Worm (Caenorhabditis elegans) whole organism, L4 larva: ENCODE data around the gene C25B8.8.

Experiments
- F44E2.7 ChIP-seq: fragments of 200-800 bp; sonication (Bioruptor generic); IDR thresholded peaks from 2 replicates; pipeline ENCODE4 v2.1.2; 2022; ENCODE audit warnings: missing genetic modification characterization, missing compliant biosample characterization
- R02D3.7 ChIP-seq: fragments of 150-350 bp; sonication (generic microtip); optimal IDR thresholded peaks from 3 replicates; lab custom pipeline; 2014; ENCODE audit warnings: missing biosample characterization, missing genetic modification characterization
- T26A8.4 ChIP-seq: fragments of 200-800 bp; sonication (Bioruptor generic); IDR thresholded peaks from 2 replicates; pipeline ENCODE4 v1.3.6; 2022; ENCODE audit warnings: missing genetic modification characterization, missing compliant biosample characterization
- ZK546.5 ChIP-seq, 2 experiments: sonication (generic microtip); optimal IDR thresholded peaks; 2 replicates each; lab custom pipeline; 2017; ENCODE audit warnings: missing biosample characterization in 2 of 2, missing genetic modification characterization in 2 of 2
- aha-1 ChIP-seq: fragments of 150-350 bp; peaks from one replicate; lab custom pipeline; 2014; ENCODE audit warnings: missing biosample characterization, missing genetic modification characterization
- ceh-20 ChIP-seq: fragments of 200-800 bp; sonication (Bioruptor generic); IDR thresholded peaks from 2 replicates; pipeline ENCODE4 v1.3.6; 2022; ENCODE audit warnings: missing genetic modification reagents, missing genetic modification characterization, missing compliant biosample characterization
- ces-1 ChIP-seq: fragments of 150-350 bp; sonication (generic microtip); optimal IDR thresholded peaks from 4 replicates; lab custom pipeline; 2014; ENCODE audit warnings: missing biosample characterization, missing genetic modification reagents, missing genetic modification characterization
- daf-12 ChIP-seq: fragments of 150-350 bp; optimal IDR thresholded peaks from 2 replicates; lab custom pipeline; 2014; ENCODE audit warnings: missing biosample characterization, missing genetic modification reagents, missing genetic modification characterization
- daf-16 ChIP-seq, 3 experiments: sonication (generic microtip); optimal IDR thresholded peaks; 2 replicates each; lab custom pipeline; 2016 to 2017; ENCODE audit warnings: missing genetic modification characterization in 3 of 3, missing genetic modification reagents in 3 of 3, mild to moderate bottlenecking in 2 of 3, missing compliant biosample characterization in 2 of 3, missing biosample characterization in 1 of 3, moderate library complexity in 1 of 3
- daf-19 ChIP-seq: fragments of 200-800 bp; sonication (Bioruptor generic); conservative IDR thresholded peaks from 2 replicates; pipeline ENCODE4 v1.3.6; 2022; ENCODE audit warnings: missing genetic modification characterization, missing compliant biosample characterization
- dmd-6 ChIP-seq: fragments of 200-800 bp; sonication (Bioruptor generic); IDR thresholded peaks from 2 replicates; pipeline ENCODE4 v1.3.6; 2022; ENCODE audit warnings: missing genetic modification reagents, missing genetic modification characterization, missing compliant biosample characterization
- dmd-8 ChIP-seq: fragments of 200-800 bp; sonication (Bioruptor generic); IDR thresholded peaks from 2 replicates; pipeline ENCODE4 v1.3.6; 2022; ENCODE audit warnings: missing genetic modification characterization, missing compliant biosample characterization
- dmd-9 ChIP-seq: fragments of 200-800 bp; sonication (Bioruptor generic); IDR thresholded peaks from 2 replicates; pipeline ENCODE4 v1.3.6; 2022; ENCODE audit warnings: missing genetic modification reagents, missing genetic modification characterization, missing compliant biosample characterization
- dve-1 ChIP-seq: sonication (generic microtip); optimal IDR thresholded peaks from 2 replicates; lab custom pipeline; 2017; ENCODE audit warnings: antibody characterized with exemption, mild to moderate bottlenecking, missing genetic modification characterization, missing compliant biosample characterization; ENCODE audit not compliant: insufficient read depth
- hlh-11 ChIP-seq: fragments of 200-800 bp; sonication (Bioruptor generic); optimal IDR thresholded peaks from 2 replicates; lab custom pipeline; 2018; ENCODE audit warnings: mild to moderate bottlenecking, missing genetic modification characterization, missing compliant biosample characterization
- hlh-30 ChIP-seq: sonication (generic microtip); optimal IDR thresholded peaks from 2 replicates; lab custom pipeline; 2017; ENCODE audit warnings: antibody characterized with exemption, mild to moderate bottlenecking, missing genetic modification characterization, missing compliant biosample characterization; ENCODE audit not compliant: insufficient read depth
- lin-1 ChIP-seq: fragments of 200-800 bp; sonication (Bioruptor generic); IDR thresholded peaks from 2 replicates; pipeline ENCODE4 v1.3.6; 2022; ENCODE audit warnings: missing genetic modification reagents, missing genetic modification characterization, missing compliant biosample characterization
- lin-39 ChIP-seq: fragments of 150-350 bp; optimal IDR thresholded peaks from 2 replicates; lab custom pipeline; 2014; ENCODE audit warnings: missing biosample characterization, missing genetic modification reagents, missing genetic modification characterization
- lsy-2 ChIP-seq, 2 experiments: fragments of 150-350 bp in 1 of 2; sonication (generic microtip) in 1 of 2; optimal IDR thresholded peaks; 2 replicates each; lab custom pipeline; 2014 to 2017; ENCODE audit warnings: missing biosample characterization in 2 of 2, missing genetic modification characterization in 2 of 2
- mdl-1 ChIP-seq, 2 experiments: fragments of 150-350 bp in 1 of 2; sonication (generic microtip) in 1 of 2; optimal IDR thresholded peaks; 2 replicates each; lab custom pipeline; 2014 to 2017; ENCODE audit warnings: missing biosample characterization in 2 of 2, missing genetic modification characterization in 2 of 2
- mdt-29 ChIP-seq: fragments of 200-800 bp; sonication (Bioruptor generic); IDR thresholded peaks from 2 replicates; pipeline ENCODE4 v1.3.6; 2022; ENCODE audit warnings: missing genetic modification reagents, missing genetic modification characterization, missing compliant biosample characterization
- mep-1 ChIP-seq: fragments of 150-350 bp; sonication (generic microtip); optimal IDR thresholded peaks from 3 replicates; lab custom pipeline; 2014; ENCODE audit warnings: missing biosample characterization, missing genetic modification characterization
- mes-2 ChIP-seq: sonication (generic microtip); optimal IDR thresholded peaks from 2 replicates; lab custom pipeline; 2016; ENCODE audit warnings: missing genotype, mild to moderate bottlenecking, missing genetic modification characterization, missing compliant biosample characterization; ENCODE audit not compliant: poor library complexity, severe bottlenecking
- mxl-3 ChIP-seq: fragments of 200-800 bp; sonication (Bioruptor generic); optimal IDR thresholded peaks from 2 replicates; lab custom pipeline; 2018; ENCODE audit warnings: mild to moderate bottlenecking, missing genetic modification characterization, missing compliant biosample characterization
- nhr-28 ChIP-seq: fragments of 150-350 bp; optimal IDR thresholded peaks from 2 replicates; lab custom pipeline; 2014; ENCODE audit warnings: missing biosample characterization, missing genetic modification characterization
- nhr-48 ChIP-seq: sonication (generic microtip); optimal IDR thresholded peaks from 2 replicates; lab custom pipeline; 2016; ENCODE audit warnings: mild to moderate bottlenecking, missing genetic modification characterization, missing compliant biosample characterization
- nhr-76 ChIP-seq: fragments of 150-350 bp; optimal IDR thresholded peaks from 2 replicates; lab custom pipeline; 2014; ENCODE audit warnings: missing biosample characterization, missing genetic modification characterization
- nhr-77 ChIP-seq: fragments of 150-350 bp; optimal IDR thresholded peaks from 2 replicates; lab custom pipeline; 2014; ENCODE audit warnings: missing biosample characterization, missing genetic modification characterization
- php-3 ChIP-seq: fragments of 200-800 bp; sonication (Bioruptor generic); IDR thresholded peaks from 2 replicates; pipeline ENCODE4 v1.3.6; 2022; ENCODE audit warnings: missing genetic modification reagents, missing genetic modification characterization, missing compliant biosample characterization
- pqm-1 ChIP-seq: sonication (generic microtip); optimal IDR thresholded peaks from 2 replicates; lab custom pipeline; 2017; ENCODE audit warnings: missing biosample characterization, missing genetic modification characterization
- set-16 ChIP-seq: fragments of 200-800 bp; sonication (Bioruptor generic); IDR thresholded peaks from 2 replicates; pipeline ENCODE4 v1.3.6; 2022; ENCODE audit warnings: missing genetic modification reagents, missing genetic modification characterization, missing compliant biosample characterization
- snpc-1.2 ChIP-seq: fragments of 200-800 bp; sonication (Bioruptor generic); IDR thresholded peaks from 2 replicates; pipeline ENCODE4 v1.3.6; 2022; ENCODE audit warnings: missing genetic modification reagents, missing genetic modification characterization, missing compliant biosample characterization
- spr-3 ChIP-seq: fragments of 200-800 bp; sonication (Bioruptor generic); optimal IDR thresholded peaks from 2 replicates; lab custom pipeline; 2018; ENCODE audit warnings: mild to moderate bottlenecking, missing genetic modification characterization, missing compliant biosample characterization
- unc-130 ChIP-seq: sonication (generic microtip); optimal IDR thresholded peaks from 2 replicates; lab custom pipeline; 2016; ENCODE audit warnings: missing genetic modification reagents, missing genetic modification characterization, missing compliant biosample characterization
- unc-39 ChIP-seq: sonication (generic microtip); optimal IDR thresholded peaks from 2 replicates; lab custom pipeline; 2017; ENCODE audit warnings: missing biosample characterization, missing genetic modification characterization
- unc-62 ChIP-seq, 3 experiments: fragments of 150-350 bp in 1 of 3; sonication (generic microtip); optimal IDR thresholded peaks in 2 of 3; peaks in 1 of 3; 1 replicate in 1 of 3; 2 replicates in 2 of 3; lab custom pipeline; 2014 to 2017; ENCODE audit warnings: missing biosample characterization in 3 of 3, missing genetic modification characterization in 3 of 3, missing genetic modification reagents in 3 of 3, missing genotype in 1 of 3
- zfp-2 ChIP-seq: sonication (generic microtip); optimal IDR thresholded peaks from 2 replicates; lab custom pipeline; 2016; ENCODE audit warnings: mild to moderate bottlenecking, missing genetic modification characterization, missing compliant biosample characterization

C25B8.8 gene

ce11 chrX:6646387-6647061 lies 36.7 kb downstream of the C25B8.8 start:
- TF ChIP-seq dmd-8 (GFP tag; lab: Robert Waterston, UW) (no peak), spr-3 (GFP tag; lab: Kevin White, UChicago) (no peak), hlh-30 (tag; lab: Kevin White, UChicago) (peak; percentile 57), dmd-6 (GFP tag; lab: Robert Waterston, UW) (peak; percentile 45; the same call in 1 of the 2 replicates), nhr-28 (tag; lab: Kevin White, UChicago) (peak; percentile 6), lin-39 (no peak), hlh-11 (tag; lab: Kevin White, UChicago) (peak; percentile 50), pqm-1 (tag; lab: Kevin White, UChicago) (peak; percentile 55), daf-16 (GFP tag; optimal IDR thresholded peaks at IDR 0.05; lab: Kevin White, UChicago) (no peak), daf-16 (tag; optimal IDR thresholded peaks at IDR 0.05; lab: Kevin White, UChicago) (peak; percentile 74), aha-1 (no peak), dve-1 (tag; lab: Kevin White, UChicago) (peak; percentile 47)

- TF ChIP-seq unc-130 (GFP tag; lab: Kevin White, UChicago) (no peak), unc-39 (no peak), ceh-20 (GFP tag; lab: Robert Waterston, UW) (no peak), ZK546.5 (tag; optimal IDR thresholded peaks at IDR 0.05; lab: Kevin White, UChicago) (no peak), aha-1 (no peak), lsy-2 (tag; optimal IDR thresholded peaks at IDR 0.05; lab: Kevin White, UChicago) (no peak), mxl-3 (peak; percentile 76), zfp-2 (tag; lab: Kevin White, UChicago) (no peak), nhr-28 (tag; lab: Kevin White, UChicago) (peak; percentile 4), spr-3 (GFP tag; lab: Kevin White, UChicago) (no peak), mes-2 (tag; lab: Kevin White, UChicago) (no peak), nhr-76 (tag; lab: Kevin White, UChicago) (no peak), lin-39 (no peak), php-3 (GFP tag; lab: Robert Waterston, UW) (no peak), lin-1 (GFP tag; lab: Robert Waterston, UW) (no peak), daf-16 (GFP tag; optimal IDR thresholded peaks at IDR 0.05; lab: Kevin White, UChicago) (no peak), daf-16 (tag; optimal IDR thresholded peaks at IDR 0.05; lab: Kevin White, UChicago) (no peak), F44E2.7 (no peak), daf-19 (no peak), hlh-30 (tag; lab: Kevin White, UChicago) (peak; percentile 20), dmd-9 (GFP tag; lab: Robert Waterston, UW) (no peak), mdt-29 (GFP tag; lab: Robert Waterston, UW) (no peak), set-16 (GFP tag; lab: Robert Waterston, UW) (no peak), R02D3.7 (tag; lab: Kevin White, UChicago) (no peak), ces-1 (GFP tag; lab: Kevin White, UChicago) (no peak), snpc-1.2 (GFP tag; lab: Robert Waterston, UW) (no peak), dmd-8 (GFP tag; lab: Robert Waterston, UW) (no peak)
- TF ChIP-seq, all 104 proteins: peak for 3
These were observed 39.8 kb downstream of the C25B8.8 start for ce11 chrX:6649573-6649972.

- TF ChIP-seq mep-1 (tag; lab: Kevin White, UChicago) (peak; percentile 54), hlh-30 (tag; lab: Kevin White, UChicago) (peak; percentile 17), daf-16 (GFP tag; optimal IDR thresholded peaks at IDR 0.05; lab: Kevin White, UChicago) (no peak), daf-16 (tag; optimal IDR thresholded peaks at IDR 0.05; lab: Kevin White, UChicago) (no peak), R02D3.7 (tag; lab: Kevin White, UChicago) (no peak), dve-1 (tag; lab: Kevin White, UChicago) (peak; percentile 34), daf-12 (no peak), dmd-6 (GFP tag; lab: Robert Waterston, UW) (peak; percentile 71), nhr-28 (tag; lab: Kevin White, UChicago) (peak; percentile 78), unc-62 (GFP tag; optimal IDR thresholded peaks at IDR 0.05 in 1 of 2; lab: Kevin White, UChicago) (peak in 1 of 2 experiments; percentile 80), unc-62 (tag; optimal IDR thresholded peaks at IDR 0.05; lab: Kevin White, UChicago) (no peak), nhr-48 (tag; lab: Kevin White, UChicago) (peak; percentile 44), nhr-77 (tag; lab: Kevin White, UChicago) (peak; percentile 57), T26A8.4 (GFP tag; lab: Robert Waterston, UW) (no peak), mdl-1 (tag; optimal IDR thresholded peaks at IDR 0.05; lab: Kevin White, UChicago) (peak in 1 of 2 experiments; percentile 38), pqm-1 (tag; lab: Kevin White, UChicago) (peak; percentile 56), hlh-11 (tag; lab: Kevin White, UChicago) (peak; percentile 75), mxl-3 (peak; percentile 14)
These were observed 43.4 kb downstream of the C25B8.8 start for ce11 chrX:6653173-6653572.
